Worm (Caenorhabditis elegans): ENCODE results near the gene W08G11.1.

- TF ChIP-seq lir-3 (tag; optimal IDR thresholded peaks at IDR 0.05; ENCODE audit: poor library complexity), result no peak
- no peak for TF ChIP-seq C04F5.9 (tag; optimal IDR thresholded peaks at IDR 0.05)
- no peak for TF ChIP-seq lin-15B (tag; optimal IDR thresholded peaks at IDR 0.05)
- TF ChIP-seq nhr-90 (tag; optimal IDR thresholded peaks at IDR 0.05; ENCODE audit: poor library complexity), result no peak
- no peak for TF ChIP-seq egl-27 (tag; optimal IDR thresholded peaks at IDR 0.05)
- peak in 1 of 2 experiments; percentile 39 for TF ChIP-seq mdl-1 (tag; optimal IDR thresholded peaks at IDR 0.05)
- TF ChIP-seq nhr-77 (tag; optimal IDR thresholded peaks at IDR 0.05), result no peak
- TF ChIP-seq snu-23 (GFP tag; optimal IDR thresholded peaks at IDR 0.05), result peak; percentile 48
- no peak for TF ChIP-seq hlh-17 (GFP tag; optimal IDR thresholded peaks at IDR 0.05; ENCODE audit: borderline replicate concordance)
- TF ChIP-seq unc-98 (GFP tag; IDR thresholded peaks at IDR 0.05), result no peak
- no peak for TF ChIP-seq elt-3 (tag; optimal IDR thresholded peaks at IDR 0.05)
- no peak for TF ChIP-seq ces-1 (GFP tag; optimal IDR thresholded peaks at IDR 0.05)
- TF ChIP-seq ama-1 (optimal IDR thresholded peaks at IDR 0.05), result no peak
Observed at ce11 chrV:16350775-16351378, 4.0 kb downstream of the W08G11.1 start.
